Worm (Caenorhabditis elegans): Measurements from ENCODE around the gene ace-3.

ace-3 gene

ce11 chrII:14251400-14251940 is 46.0 kb downstream of the ace-3 start:
- TF ChIP-seq blmp-1 (tag; optimal IDR thresholded peaks at IDR 0.05) (peak; percentile 39), cnd-1 (tag; optimal IDR thresholded peaks at IDR 0.05) (peak; percentile 92), unc-62 (GFP tag; optimal IDR thresholded peaks at IDR 0.05) (peak; percentile 26), nhr-237 (tag; optimal IDR thresholded peaks at IDR 0.05) (peak; percentile 53), elt-1 (tag; optimal IDR thresholded peaks at IDR 0.05; ENCODE audit: borderline replicate concordance, insufficient read depth) (peak; percentile 34), sem-2 (GFP tag; optimal IDR thresholded peaks at IDR 0.05) (peak; percentile 19), ham-2 (GFP tag; optimal IDR thresholded peaks at IDR 0.05) (peak; percentile 18), snpc-4 (tag; optimal IDR thresholded peaks at IDR 0.05) (no peak), pha-4 (tag; optimal IDR thresholded peaks at IDR 0.05) (peak; percentile 87), mls-2 (tag; optimal IDR thresholded peaks at IDR 0.05) (peak; percentile 89), lsy-2 (tag; optimal IDR thresholded peaks at IDR 0.05) (peak; percentile 79), M03D4.4 (tag; optimal IDR thresholded peaks at IDR 0.05) (peak; percentile 64), unc-39 (tag; optimal IDR thresholded peaks at IDR 0.05) (peak; percentile 78), ces-1 (GFP tag; optimal IDR thresholded peaks at IDR 0.05) (peak; percentile 94), nhr-2 (tag; optimal IDR thresholded peaks at IDR 0.05) (peak; percentile 31), zip-8 (tag; optimal IDR thresholded peaks at IDR 0.05) (no peak), nhr-12 (tag; optimal IDR thresholded peaks at IDR 0.05) (peak; percentile 1), flh-1 (GFP tag; optimal IDR thresholded peaks at IDR 0.05) (peak; percentile 8), nhr-28 (tag; optimal IDR thresholded peaks at IDR 0.05) (peak; percentile 6), ceh-83 (GFP tag; optimal IDR thresholded peaks at IDR 0.05) (peak; percentile 81), ceh-39 (tag; optimal IDR thresholded peaks at IDR 0.05) (peak; percentile 60), elt-3 (tag; optimal IDR thresholded peaks at IDR 0.05) (no peak), unc-120 (tag; optimal IDR thresholded peaks at IDR 0.05; ENCODE audit: poor library complexity, severe bottlenecking) (peak; percentile 75), bed-3 (GFP tag; optimal IDR thresholded peaks at IDR 0.05) (no peak), ceh-43 (GFP tag; optimal IDR thresholded peaks at IDR 0.05) (peak; percentile 7), hlh-1 (tag; optimal IDR thresholded peaks at IDR 0.05) (peak; percentile 7), lin-13 (tag; optimal IDR thresholded peaks at IDR 0.05) (peak; percentile 70), drap-1 (GFP tag; optimal IDR thresholded peaks at IDR 0.05) (peak; percentile 78), tbx-8 (GFP tag; optimal IDR thresholded peaks at IDR 0.05) (peak; percentile 75), nhr-76 (tag; optimal IDR thresholded peaks at IDR 0.05) (no peak), sptf-1 (tag; optimal IDR thresholded peaks at IDR 0.05) (peak; percentile 86), lin-32 (GFP tag; optimal IDR thresholded peaks at IDR 0.05) (peak; percentile 85), ztf-11 (tag; optimal IDR thresholded peaks at IDR 0.05) (peak; percentile 63), mep-1 (tag; optimal IDR thresholded peaks at IDR 0.05) (peak; percentile 44), mab-5 (tag; optimal IDR thresholded peaks at IDR 0.05) (no peak)

ce11 chrII:14252057-14252456 is 46.6 kb downstream of the ace-3 start, which contains the start of gene Y54G11A.2:
Gene Y54G11A.2, plus strand, starts transcription at chrII:14252357.
- TF ChIP-seq mab-5 (tag; optimal IDR thresholded peaks at IDR 0.05): no peak
- TF ChIP-seq unc-39 (tag; optimal IDR thresholded peaks at IDR 0.05): no peak
- TF ChIP-seq tbx-8 (GFP tag; optimal IDR thresholded peaks at IDR 0.05): no peak
- TF ChIP-seq nhr-76 (tag; optimal IDR thresholded peaks at IDR 0.05): no peak
- TF ChIP-seq unc-120 (tag; optimal IDR thresholded peaks at IDR 0.05; ENCODE audit: poor library complexity, severe bottlenecking): no peak
- TF ChIP-seq ceh-39 (tag; optimal IDR thresholded peaks at IDR 0.05): no peak
- TF ChIP-seq bed-3 (GFP tag; optimal IDR thresholded peaks at IDR 0.05): no peak

DNA sequence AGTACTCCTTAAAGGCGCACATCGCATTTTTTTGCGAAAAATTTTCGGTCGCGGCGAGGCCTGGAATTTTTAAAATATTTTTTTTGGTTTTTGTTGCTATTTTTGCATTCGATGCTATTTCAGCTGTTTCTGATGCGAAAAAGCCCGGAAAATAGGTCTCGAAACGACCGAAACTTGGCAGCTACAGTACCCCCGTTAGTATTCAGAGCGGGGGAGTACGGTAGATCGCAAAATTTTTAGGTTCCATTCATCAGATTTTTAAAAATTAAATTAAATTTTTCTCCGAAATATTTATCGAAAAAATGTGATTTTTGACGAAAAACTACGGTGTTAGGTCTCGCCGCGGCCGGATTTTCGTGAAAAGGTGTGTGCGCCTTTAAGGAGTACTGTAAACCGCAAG is 50.4 kb downstream of the ace-3 start:
- no peak for TF ChIP-seq lin-13 (tag; optimal IDR thresholded peaks at IDR 0.05)
- no peak for TF ChIP-seq drap-1 (GFP tag; optimal IDR thresholded peaks at IDR 0.05)
- no peak for TF ChIP-seq hlh-1 (tag; optimal IDR thresholded peaks at IDR 0.05)
- TF ChIP-seq ceh-83 (GFP tag; optimal IDR thresholded peaks at IDR 0.05): no peak
- no peak for TF ChIP-seq elt-1 (tag; optimal IDR thresholded peaks at IDR 0.05; ENCODE audit: borderline replicate concordance, insufficient read depth)
- TF ChIP-seq lin-32 (GFP tag; optimal IDR thresholded peaks at IDR 0.05): no peak
- no peak for TF ChIP-seq nhr-237 (tag; optimal IDR thresholded peaks at IDR 0.05)
- no peak for TF ChIP-seq ces-1 (GFP tag; optimal IDR thresholded peaks at IDR 0.05)
- TF ChIP-seq nhr-76 (tag; optimal IDR thresholded peaks at IDR 0.05): no peak
- no peak for TF ChIP-seq ceh-39 (tag; optimal IDR thresholded peaks at IDR 0.05)
- TF ChIP-seq zip-8 (tag; optimal IDR thresholded peaks at IDR 0.05): no peak
- no peak for TF ChIP-seq nhr-2 (tag; optimal IDR thresholded peaks at IDR 0.05)
- no peak for TF ChIP-seq sptf-1 (tag; optimal IDR thresholded peaks at IDR 0.05)
- no peak for TF ChIP-seq M03D4.4 (tag; optimal IDR thresholded peaks at IDR 0.05)

Measured in whole organism, mixed stage, embryonic.